Worm (Caenorhabditis elegans) whole organism, L4 larva: Measurements from ENCODE around the gene F48E8.4.

Experiments used
- lin-1 ChIP-seq: fragments of 200-800 bp; sonication (Bioruptor generic); IDR thresholded peaks from 2 replicates; pipeline ENCODE4 v1.3.6; 2022; ENCODE audit warnings: missing genetic modification reagents, missing genetic modification characterization, missing compliant biosample characterization
- unc-130 ChIP-seq: sonication (generic microtip); optimal IDR thresholded peaks from 2 replicates; lab custom pipeline; 2016; ENCODE audit warnings: missing genetic modification reagents, missing genetic modification characterization, missing compliant biosample characterization

DNA sequence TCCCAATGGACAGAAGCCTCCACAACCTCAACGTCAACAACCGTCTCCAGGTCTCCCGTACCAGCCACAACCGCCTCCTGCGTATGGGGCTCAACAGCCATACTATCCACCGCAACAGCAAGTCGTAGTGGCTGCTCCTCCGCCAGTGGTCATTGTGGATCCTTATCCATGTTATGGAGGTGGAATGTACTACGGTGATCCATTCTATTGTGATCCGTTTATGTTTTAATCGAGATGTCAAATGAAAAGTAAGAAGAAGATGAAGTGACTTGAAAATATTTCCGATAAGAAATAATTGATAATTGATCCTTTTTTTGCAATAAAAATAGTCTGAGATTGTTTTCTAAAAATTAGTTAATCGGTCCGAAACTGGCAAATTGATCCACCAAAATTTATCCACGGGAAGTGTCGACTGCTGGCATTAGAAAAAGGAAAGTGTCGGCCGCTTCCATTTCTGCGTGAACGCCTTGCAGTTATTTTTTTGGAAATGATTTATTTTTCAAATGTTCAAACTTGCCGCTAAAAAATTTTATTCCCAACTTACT, 25.5 kb downstream of the F48E8.4 start, which contains the start of the genes R02F2.6 and R02F2.5:
- no peak for TF ChIP-seq unc-130 (GFP tag; lab: Kevin White, UChicago)
- no peak for TF ChIP-seq lin-1 (GFP tag; lab: Robert Waterston, UW)
